Fruit fly (Drosophila melanogaster) whole organism, wandering third instar larva: ENCODE data around the gene CG43064.

Experiments
- CG32264 ChIP-seq: fragments of 200-800 bp; sonication (Bioruptor generic); optimal IDR thresholded peaks from 2 replicates; lab custom pipeline; 2016; ENCODE audit warnings: missing biosample characterization, missing genetic modification characterization
- Hr78 ChIP-seq: fragments of >200 bp; optimal IDR thresholded peaks from 2 replicates; lab custom pipeline; 2017; ENCODE audit warnings: missing biosample characterization, missing genetic modification characterization
- N ChIP-seq: fragments of >200 bp; optimal IDR thresholded peaks from 2 replicates; lab custom pipeline; 2018; ENCODE audit warnings: missing biosample characterization, missing external identifiers, missing genetic modification characterization
- OdsH ChIP-seq: fragments of 200-800 bp; sonication (Bioruptor generic); optimal IDR thresholded peaks from 2 replicates; lab custom pipeline; 2016; ENCODE audit warnings: missing biosample characterization, mild to moderate bottlenecking, missing genetic modification characterization
- ey ChIP-seq: fragments of 200-800 bp; sonication (Bioruptor generic); optimal IDR thresholded peaks from 2 replicates; lab custom pipeline; 2016; ENCODE audit warnings: missing biosample characterization, missing genetic modification characterization
- fru ChIP-seq: fragments of 200-800 bp; sonication (Bioruptor generic); optimal IDR thresholded peaks from 3 replicates; lab custom pipeline; 2016; ENCODE audit warnings: missing biosample characterization, mild to moderate bottlenecking, missing genetic modification characterization
- jim ChIP-seq: fragments of 175-275, 200-325 bp; sonication (Bioruptor generic); optimal IDR thresholded peaks from 2 replicates; lab custom pipeline; 2016; ENCODE audit warnings: missing biosample characterization, mild to moderate bottlenecking, missing genetic modification characterization
- pan ChIP-seq: fragments of >200 bp; optimal IDR thresholded peaks from 2 replicates; lab custom pipeline; 2017
- rgr ChIP-seq: fragments of 200-800 bp; sonication (Bioruptor generic); optimal IDR thresholded peaks from 3 replicates; lab custom pipeline; 2016; ENCODE audit warnings: missing biosample characterization, mild to moderate bottlenecking, missing genetic modification characterization
- sv ChIP-seq: fragments of 200-800 bp; sonication (Bioruptor generic); optimal IDR thresholded peaks from 3 replicates; lab custom pipeline; 2016; ENCODE audit warnings: missing biosample characterization, missing genetic modification characterization
- tai ChIP-seq: sonication (Bioruptor generic); optimal IDR thresholded peaks from 2 replicates; lab custom pipeline; 2016; ENCODE audit warnings: missing biosample characterization, missing genetic modification characterization

Gene CG43064

DNA sequence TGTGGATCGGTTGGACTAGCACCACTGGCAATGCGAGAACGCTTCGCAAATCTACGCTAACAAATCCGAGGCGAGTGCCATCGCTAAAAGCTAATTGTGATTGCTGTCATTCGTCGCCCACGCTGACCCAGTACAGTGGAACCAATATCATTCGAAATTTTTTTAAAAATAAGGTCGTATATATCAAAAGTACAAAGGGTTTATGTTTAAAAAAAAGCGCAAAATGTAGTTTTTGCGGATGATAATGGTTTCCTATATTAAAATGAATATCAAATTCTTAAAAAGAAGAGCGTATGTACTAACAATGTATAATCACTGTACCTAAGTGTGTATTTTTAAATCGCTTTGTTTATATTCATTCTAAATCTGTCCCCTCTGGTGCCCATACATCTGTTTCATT is 51.2 kb downstream of the CG43064 start:
- peak; percentile 27 for TF ChIP-seq OdsH
- TF ChIP-seq Hr78 (GFP tag; lab: Kevin White, UChicago): no peak
- TF ChIP-seq rgr (GFP tag; lab: Kevin White, UChicago): peak; percentile 56
- peak; percentile 48 for TF ChIP-seq ey (GFP tag; lab: Kevin White, UChicago)
- TF ChIP-seq jim (GFP tag; lab: Kevin White, UChicago): no peak
- TF ChIP-seq tai: no peak
- no peak for TF ChIP-seq pan
- TF ChIP-seq fru: peak; percentile 41
- no peak for TF ChIP-seq N
- no peak for TF ChIP-seq sv (GFP tag; lab: Kevin White, UChicago)
- no peak for TF ChIP-seq CG32264 (GFP tag; lab: Kevin White, UChicago)
- TF ChIP-seq, all 38 proteins: peak for 4
